Fruit fly (Drosophila melanogaster): ENCODE results near the gene Glyp.

Glyp gene

DNA sequence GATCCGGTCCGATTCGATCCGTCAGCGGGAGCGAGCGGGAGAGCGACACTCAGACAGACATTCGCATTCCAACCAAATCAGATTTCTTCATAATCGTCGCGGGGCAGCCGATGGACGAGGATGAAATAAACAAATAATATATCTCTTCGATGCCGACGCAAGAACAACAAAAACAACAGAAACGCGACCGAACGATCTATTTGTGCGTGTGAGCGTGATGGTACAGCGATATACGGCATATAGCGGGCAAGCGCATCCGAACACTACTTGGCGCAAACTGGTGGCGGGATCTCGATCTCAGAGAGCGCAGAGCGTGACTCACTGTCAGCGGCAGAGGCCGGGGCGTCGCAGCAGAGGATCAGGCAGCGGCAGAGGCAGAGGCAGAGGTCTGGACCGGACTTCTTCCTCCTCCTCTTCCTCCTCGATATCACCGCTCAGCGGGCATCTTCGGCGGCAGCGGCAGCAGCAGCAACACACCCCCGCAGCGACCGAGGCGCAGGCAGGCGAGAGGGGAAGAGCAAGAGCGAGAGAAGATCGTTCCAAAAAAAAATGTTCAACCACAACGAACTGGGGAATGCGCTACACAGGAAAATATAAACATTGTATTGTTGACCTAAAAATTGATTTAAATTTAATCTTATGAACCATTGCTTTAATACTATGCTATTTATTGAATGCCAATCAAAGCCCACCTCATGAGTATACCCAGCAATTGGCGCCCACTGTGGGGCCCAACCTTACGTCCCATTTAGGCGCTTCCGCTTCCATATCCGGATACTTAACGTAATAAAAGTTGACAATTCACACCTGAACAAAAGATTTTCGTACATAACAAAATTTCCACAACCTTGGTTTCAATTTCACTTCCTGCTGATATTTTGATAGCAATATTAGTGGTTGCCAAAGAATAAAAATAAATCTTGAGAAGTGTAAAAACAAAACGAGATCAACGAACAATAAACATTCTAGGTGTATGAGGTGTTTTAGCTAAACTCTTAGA lies 30.9 kb downstream of the Glyp start:
- peak; percentile 24 for TF ChIP-seq noc (tag; optimal IDR thresholded peaks at IDR 0.05)

DNA sequence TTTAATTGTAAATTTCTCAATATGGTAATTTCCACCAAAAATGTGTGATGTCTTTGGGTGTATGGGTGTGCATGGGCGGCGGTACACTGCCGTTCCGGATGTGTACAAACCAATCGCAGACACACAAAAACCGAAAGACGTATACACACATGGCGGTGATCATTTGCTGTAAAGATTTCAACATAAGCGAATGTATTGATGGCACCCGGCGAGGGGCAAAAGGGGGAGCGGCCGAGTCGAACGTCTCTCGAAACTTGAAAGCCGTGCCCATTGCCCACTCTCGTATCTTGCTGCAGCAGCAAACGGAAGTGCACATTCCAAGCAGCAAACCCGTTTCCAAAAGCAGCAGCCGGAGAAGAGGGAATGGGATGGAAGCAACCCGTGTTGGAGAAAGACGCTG lies 31.7 kb downstream of the Glyp start:
- no peak for TF ChIP-seq noc (tag; optimal IDR thresholded peaks at IDR 0.05)

DNA sequence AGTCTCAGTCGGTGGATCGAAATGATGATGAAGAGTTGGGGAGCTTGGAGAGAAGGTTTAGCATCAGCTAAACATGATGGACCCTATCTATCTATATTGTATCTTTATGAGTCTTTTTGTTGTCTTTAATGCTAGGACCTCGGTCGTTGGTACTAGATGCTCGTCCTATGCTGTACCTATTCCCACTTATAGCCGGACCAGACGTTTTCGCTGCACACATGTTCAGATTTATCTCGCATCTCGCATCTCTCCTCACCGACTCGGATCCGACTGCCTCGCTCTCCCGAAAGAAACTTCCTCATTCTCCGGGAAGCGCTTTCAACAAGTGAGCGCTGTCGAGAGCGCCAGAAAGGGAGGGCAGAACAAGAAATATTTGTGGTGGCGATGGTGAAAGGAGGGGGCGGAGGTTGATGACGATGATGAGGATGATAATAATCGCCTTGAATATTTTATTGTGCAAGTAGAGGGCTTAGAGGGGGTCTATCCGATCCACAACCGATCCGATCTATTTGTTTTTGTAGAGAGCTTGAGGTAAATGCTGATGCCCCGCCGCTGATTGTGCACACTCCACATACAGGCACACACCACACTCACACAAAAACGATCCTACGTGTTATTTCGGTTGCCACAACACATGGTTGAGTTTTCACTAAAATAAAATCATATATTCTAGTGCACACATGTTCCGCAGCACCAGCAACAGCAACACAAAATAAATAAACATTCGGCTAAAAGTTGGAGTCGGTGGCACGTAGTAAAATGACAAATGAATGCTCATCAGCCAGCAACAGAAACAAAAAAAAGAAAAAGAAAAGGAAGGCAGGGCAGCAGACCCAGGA lies 32.3 kb downstream of the Glyp start:
- TF ChIP-seq noc (tag; optimal IDR thresholded peaks at IDR 0.05): no peak

DNA sequence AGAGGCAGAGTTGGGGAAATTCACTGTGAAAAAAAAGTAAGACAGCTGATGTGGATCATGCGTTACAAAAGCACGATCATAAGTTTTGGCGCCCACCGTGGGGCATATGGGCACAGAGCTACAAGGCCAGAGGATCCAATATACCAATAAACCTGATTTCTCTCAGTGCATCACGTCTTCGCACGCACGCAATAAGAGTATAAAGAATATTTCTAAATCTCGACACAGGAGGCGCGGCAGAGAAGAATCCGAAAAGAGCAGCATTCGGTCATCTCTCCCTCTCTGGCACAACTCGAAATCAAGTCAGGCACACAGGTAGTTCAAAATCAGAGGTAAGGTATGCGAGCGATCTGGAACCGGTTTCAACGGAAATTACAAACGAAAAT lies 32.9 kb downstream of the Glyp start:
- peak; percentile 68 for TF ChIP-seq noc (tag; optimal IDR thresholded peaks at IDR 0.05)

DNA sequence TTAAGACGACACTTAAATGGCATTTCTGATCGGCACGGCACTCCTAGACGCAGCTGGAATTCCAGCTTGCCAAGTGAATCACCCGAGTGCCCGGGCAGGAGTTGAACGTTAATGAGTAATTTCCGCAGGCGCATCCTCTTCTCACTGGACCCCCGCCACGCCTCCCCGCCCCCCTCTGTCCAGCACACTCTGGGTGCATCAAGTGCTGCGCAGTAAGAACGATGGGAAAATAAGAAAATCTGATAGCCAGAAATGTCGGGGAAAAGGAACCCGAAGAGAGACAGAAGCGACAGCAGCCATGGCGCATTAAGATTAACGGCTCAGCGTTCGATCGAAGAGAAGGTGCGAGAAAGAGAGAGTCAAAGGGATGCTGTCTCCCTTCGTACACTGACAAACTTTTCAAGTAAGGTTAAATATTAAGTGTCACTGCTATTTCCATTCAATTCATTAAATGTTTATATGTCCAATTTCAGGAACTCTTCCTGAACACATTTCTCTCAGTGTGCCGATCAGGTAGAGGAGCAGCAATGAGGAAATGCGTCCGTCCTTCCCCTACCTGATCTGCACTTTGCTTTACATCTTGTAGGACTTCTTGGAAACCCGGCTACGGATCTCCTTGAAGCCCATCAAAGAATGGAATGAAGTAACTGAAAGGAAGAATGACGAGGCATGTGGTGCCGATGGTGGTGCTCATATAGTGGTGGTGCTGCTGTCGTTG lies 34.1 kb downstream of the Glyp start:
- no peak for TF ChIP-seq noc (tag; optimal IDR thresholded peaks at IDR 0.05)

DNA sequence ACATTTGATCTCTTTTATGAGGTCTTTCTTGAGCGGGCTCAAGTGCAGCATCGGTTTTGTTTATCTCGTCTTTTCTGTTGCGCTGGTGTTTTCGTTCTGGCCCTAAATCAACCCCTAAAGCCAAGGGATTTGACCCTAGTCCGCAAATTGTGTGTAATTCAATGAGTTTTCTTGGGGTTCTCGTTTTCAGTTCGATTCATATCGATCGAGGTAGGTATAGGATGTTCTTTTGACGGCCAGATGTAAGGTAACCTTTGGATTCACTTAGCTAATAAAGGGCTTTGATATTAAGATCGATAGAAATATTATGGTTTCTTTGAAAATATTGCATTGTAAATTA lies 34.6 kb downstream of the Glyp start:
- TF ChIP-seq noc (tag; optimal IDR thresholded peaks at IDR 0.05): no peak

DNA sequence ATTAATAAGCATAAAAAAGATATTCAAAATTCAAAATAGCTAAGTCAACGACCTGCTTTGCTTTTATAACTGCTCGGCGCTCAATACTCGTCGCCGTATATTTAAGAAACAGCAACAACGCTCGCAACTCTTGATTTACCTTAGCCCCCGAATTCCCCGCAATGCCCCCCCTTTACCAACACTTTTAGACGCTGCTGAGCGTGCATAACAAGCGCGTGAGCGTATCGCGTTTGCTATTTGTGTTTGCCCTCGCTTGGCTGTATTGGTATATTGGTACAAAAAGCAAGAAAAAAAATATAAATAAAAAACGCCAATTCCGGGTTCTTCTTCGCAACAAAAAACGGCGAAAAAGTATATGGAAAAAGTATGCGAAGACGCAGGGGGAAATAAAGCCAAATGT lies 35.3 kb downstream of the Glyp start:
- TF ChIP-seq noc (tag; optimal IDR thresholded peaks at IDR 0.05): peak; percentile 67

DNA sequence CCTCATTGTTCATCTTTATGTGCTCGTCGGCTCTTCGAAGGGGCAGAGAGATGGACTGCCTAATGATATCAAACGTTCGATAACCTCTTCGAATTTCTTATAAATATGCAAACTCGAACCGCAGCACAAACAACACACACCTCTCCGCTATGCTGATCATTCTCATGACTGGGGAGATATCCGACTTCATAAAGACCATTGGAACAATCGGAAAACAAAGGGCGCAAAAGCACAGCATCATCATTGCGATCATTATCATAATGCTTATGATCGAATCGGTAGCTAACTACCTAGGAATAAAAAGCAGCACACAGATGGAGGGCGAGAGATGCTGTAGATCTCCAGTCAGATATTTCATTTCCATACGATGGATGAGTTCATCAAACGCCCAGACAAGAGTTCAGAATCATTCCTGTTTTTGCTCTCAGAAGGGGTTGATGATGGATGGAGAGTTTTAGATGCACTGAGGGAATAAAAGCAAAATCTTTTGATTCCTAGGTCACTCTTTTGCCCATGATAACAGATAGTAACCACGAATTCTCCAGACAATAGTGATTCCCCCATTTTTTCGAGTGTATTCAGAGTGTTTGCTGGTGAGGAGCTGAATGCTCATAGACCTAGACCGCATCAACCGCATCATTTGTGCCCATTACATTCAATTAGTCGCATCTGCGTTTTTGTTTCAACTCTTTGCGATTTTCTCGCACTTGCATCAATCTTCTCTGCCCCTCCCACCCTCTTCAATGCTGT lies 36.5 kb downstream of the Glyp start:
- TF ChIP-seq noc (tag; optimal IDR thresholded peaks at IDR 0.05): no peak

DNA sequence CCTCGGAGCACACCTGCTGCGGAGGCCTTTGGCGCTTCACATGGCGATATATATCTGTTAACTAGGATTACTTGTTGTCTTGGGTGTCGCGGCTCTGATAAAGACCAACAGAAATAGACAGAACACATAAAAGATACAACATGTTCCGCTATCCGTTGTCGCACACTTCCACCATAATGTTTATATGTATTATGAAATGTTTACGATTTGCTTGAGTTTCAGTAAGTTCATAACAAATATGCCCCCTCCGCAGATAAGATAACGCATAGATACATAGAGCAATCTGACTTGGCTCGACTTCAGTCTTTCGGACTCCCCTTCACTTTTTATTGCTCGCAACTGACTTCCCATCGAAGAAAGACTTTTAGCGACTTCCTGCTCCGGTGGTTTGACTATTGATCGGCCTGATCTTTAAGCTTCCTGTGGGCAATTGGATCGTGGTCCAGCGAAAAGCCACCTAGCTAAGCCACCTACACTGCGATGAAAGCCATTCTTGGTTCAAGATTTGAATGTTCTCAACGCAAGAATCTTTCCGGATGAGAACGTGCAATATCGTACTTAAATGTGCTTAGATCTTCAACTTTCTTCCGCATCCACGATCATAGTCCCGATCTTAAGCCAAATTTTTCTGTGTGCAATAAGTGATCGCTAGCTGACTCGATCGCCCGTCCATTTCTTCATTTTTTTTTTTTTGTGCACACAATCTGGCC lies 37.7 kb downstream of the Glyp start:
- peak; percentile 9 for TF ChIP-seq noc (tag; optimal IDR thresholded peaks at IDR 0.05)

DNA sequence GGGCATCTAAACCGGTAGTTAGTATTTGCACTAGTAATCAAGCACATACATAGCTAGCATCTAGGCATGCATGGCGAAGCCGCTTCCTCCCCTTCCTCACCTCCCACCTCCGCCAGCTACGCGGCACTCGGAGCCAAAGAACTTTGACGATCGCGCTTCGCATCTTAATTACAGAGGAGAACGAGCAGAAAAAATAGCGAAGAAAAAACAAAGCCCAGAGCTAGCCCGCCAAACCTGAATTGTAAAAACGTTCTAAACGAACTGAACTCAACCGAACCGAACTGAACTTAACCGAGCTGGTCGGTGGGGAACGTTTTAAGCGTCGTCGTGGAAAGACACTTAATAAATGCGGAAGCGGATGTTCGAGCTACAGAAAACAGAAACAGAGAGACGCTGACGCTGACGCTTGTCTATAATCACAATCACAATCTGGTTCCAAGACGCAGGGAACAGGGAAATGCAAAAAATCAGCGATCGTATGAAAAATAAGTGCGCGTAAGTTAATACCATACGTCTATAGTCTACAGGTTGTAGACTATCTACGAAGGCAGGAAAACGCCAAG lies 38.4 kb downstream of the Glyp start:
- TF ChIP-seq noc (tag; optimal IDR thresholded peaks at IDR 0.05): no peak

DNA sequence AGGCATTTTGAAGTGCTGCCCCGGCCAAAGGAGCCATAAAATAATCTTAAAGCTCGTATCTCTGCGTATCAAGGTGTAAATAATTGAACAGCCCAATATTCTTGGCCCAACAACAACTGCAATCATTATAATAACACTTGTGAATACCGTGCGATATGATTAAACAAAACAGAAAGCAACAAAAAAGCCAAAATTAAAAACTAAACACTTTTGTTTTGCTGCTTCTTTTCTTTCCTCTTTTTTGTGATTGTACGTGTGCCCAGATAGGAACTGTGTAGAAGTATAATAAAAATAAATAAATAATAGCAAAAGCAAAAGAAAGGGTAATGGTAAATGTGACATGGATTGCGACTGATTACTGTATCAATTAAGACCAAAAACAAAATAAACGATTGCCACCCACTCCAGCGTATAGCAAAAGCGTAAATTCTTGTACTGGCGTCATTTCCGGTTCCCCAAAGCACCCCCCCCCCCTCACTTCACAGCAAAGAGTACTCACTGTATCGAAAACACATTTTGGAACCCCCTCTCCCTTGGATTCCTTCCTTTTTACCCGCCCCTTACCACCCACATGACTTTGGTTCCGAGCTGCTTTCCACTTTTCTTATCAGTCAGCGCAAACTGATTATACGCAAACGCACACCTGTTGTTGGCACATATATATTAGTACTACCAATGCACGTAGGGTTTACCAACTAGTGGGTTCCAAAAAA lies 40.9 kb downstream of the Glyp start:
- TF ChIP-seq noc (tag; optimal IDR thresholded peaks at IDR 0.05): peak; percentile 75

DNA sequence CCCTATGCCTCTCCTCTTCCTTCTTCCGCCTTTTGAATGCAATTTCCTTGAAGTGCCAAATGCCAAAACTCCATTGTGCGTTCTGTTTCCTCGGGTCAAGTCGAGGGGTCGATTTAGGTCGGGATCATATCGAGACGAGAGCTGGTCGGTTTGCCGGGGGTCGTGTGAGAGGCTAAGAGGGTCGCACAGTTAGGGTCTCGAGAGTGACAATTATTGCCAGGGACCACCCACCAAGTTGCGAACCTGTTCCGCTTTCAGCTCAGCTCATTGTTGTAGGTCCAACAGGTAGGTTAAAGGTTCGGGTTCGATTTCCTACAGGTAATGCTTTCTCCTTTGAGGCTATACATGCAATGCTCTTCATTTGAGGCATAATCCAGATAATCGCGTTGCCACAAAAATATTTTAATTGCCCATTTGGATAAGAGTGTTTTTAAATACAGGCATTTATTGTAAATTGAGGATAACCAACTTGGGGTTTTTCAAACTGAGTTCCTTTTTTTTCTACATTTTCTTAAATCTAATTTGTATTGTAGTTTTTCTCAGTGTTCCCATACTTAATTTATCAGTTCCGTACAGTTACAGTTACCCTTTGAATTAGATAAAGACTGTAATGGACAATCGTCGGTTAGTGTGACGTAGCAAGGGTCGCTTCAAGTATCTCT lies 42.0 kb downstream of the Glyp start:
- no peak for TF ChIP-seq noc (tag; optimal IDR thresholded peaks at IDR 0.05)

DNA sequence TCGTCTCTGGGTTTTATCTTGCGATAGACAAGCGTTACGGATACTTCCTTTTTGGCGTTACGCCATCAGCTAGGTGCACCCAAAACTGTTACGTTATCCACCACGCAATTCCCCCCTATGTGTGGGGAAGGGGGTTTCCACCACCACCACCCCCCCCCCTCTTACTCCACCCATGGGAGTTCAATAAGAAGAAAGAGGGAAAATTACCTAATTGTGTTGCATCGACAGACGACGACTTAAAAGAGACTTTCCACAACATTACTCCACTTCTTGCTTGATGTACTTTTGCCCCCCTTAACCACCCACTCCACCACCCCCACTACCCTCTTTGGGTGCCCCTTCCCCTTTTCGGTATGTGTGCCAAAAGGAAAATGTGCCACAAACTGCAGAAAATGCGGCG lies 42.6 kb downstream of the Glyp start:
- no peak for TF ChIP-seq noc (tag; optimal IDR thresholded peaks at IDR 0.05)

All from whole organism, larva.